Fruit fly (Drosophila melanogaster) whole organism, prepupa: Measurements from ENCODE around the gene Polr1D.

Source experiments
- Blimp-1 ChIP-seq: fragments of 200-800 bp; sonication (Bioruptor generic); optimal IDR thresholded peaks from 3 replicates; lab custom pipeline; 2017; ENCODE audit warnings: missing biosample characterization, missing genetic modification characterization, mild to moderate bottlenecking, moderate library complexity, missing genetic modification reagents
- CG10631 ChIP-seq: fragments of 200-800 bp; sonication (Bioruptor generic); optimal IDR thresholded peaks from 2 replicates; lab custom pipeline; 2016; ENCODE audit warnings: missing biosample characterization, missing genetic modification characterization
- CG10669 ChIP-seq: fragments of 200-800 bp; sonication (Bioruptor generic); optimal IDR thresholded peaks from 3 replicates; lab custom pipeline; 2018; ENCODE audit warnings: missing biosample characterization, mild to moderate bottlenecking, missing genetic modification characterization, moderate library complexity
- CG11902 ChIP-seq: fragments of 200-800 bp; sonication (Bioruptor generic); optimal IDR thresholded peaks from 3 replicates; lab custom pipeline; 2016; ENCODE audit warnings: missing biosample characterization, missing genetic modification characterization
- CG1621 ChIP-seq: fragments of 200-800 bp; sonication (Bioruptor generic); optimal IDR thresholded peaks from 3 replicates; lab custom pipeline; 2018; ENCODE audit warnings: missing biosample characterization, mild to moderate bottlenecking, missing genetic modification characterization
- CG31627 ChIP-seq: fragments of 200-800 bp; sonication (Bioruptor generic); optimal IDR thresholded peaks from 3 replicates; lab custom pipeline; 2016; ENCODE audit warnings: missing biosample characterization, missing genetic modification characterization
- CG34406 ChIP-seq: fragments of 200-800 bp; sonication (Bioruptor generic); optimal IDR thresholded peaks from 3 replicates; lab custom pipeline; 2016; ENCODE audit warnings: missing biosample characterization, missing genetic modification characterization
- CG6808 ChIP-seq: fragments of 200-800 bp; sonication (Bioruptor generic); optimal IDR thresholded peaks from 3 replicates; lab custom pipeline; 2017; ENCODE audit warnings: missing biosample characterization, missing genetic modification characterization, mild to moderate bottlenecking, moderate library complexity, missing genetic modification reagents
- CG8319 ChIP-seq: fragments of 200-800 bp; sonication (Bioruptor generic); optimal IDR thresholded peaks from 3 replicates; lab custom pipeline; 2016; ENCODE audit warnings: missing biosample characterization, missing genetic modification characterization
- Eip75B ChIP-seq: fragments of 200-800 bp; sonication (Bioruptor generic); optimal IDR thresholded peaks from 3 replicates; lab custom pipeline; 2016; ENCODE audit warnings: missing biosample characterization, missing genetic modification characterization
- Eip78C ChIP-seq: fragments of 200-800 bp; sonication (Bioruptor generic); peaks from one replicate; lab custom pipeline; 2016; ENCODE audit warnings: missing biosample characterization, missing genetic modification characterization
- Ets96B ChIP-seq: fragments of 200-800 bp; optimal IDR thresholded peaks from 2 replicates; lab custom pipeline; 2019; ENCODE audit warnings: missing biosample characterization, mild to moderate bottlenecking, missing genetic modification characterization, moderate library complexity
- Gug ChIP-seq: fragments of 200-800 bp; sonication (Bioruptor generic); IDR thresholded peaks from 2 replicates; pipeline ENCODE4 v1.3.6; 2022; ENCODE audit warnings: missing biosample characterization, missing genetic modification characterization
- Hr38 ChIP-seq: sonication (Bioruptor generic); optimal IDR thresholded peaks from 2 replicates; lab custom pipeline; 2016; ENCODE audit warnings: missing biosample characterization, missing genetic modification characterization
- Hr4 ChIP-seq: fragments of 200-800 bp; sonication (Bioruptor generic); optimal IDR thresholded peaks from 3 replicates; lab custom pipeline; 2016; ENCODE audit warnings: missing biosample characterization, missing genetic modification characterization
- Lpt ChIP-seq: fragments of 200-800 bp; sonication (Bioruptor generic); optimal IDR thresholded peaks from 3 replicates; lab custom pipeline; 2016; ENCODE audit warnings: missing biosample characterization, missing genetic modification characterization
- Sox102F ChIP-seq: fragments of 200-800 bp; sonication (Bioruptor generic); optimal IDR thresholded peaks from 2 replicates; lab custom pipeline; 2016; ENCODE audit warnings: missing biosample characterization, mild to moderate bottlenecking, missing genetic modification characterization
- Sox14 ChIP-seq: fragments of 200-800 bp; sonication (Bioruptor generic); optimal IDR thresholded peaks from 3 replicates; lab custom pipeline; 2016; ENCODE audit warnings: missing biosample characterization, missing genetic modification characterization
- Sox15 ChIP-seq: fragments of 200-800 bp; sonication (Bioruptor generic); optimal IDR thresholded peaks from 3 replicates; lab custom pipeline; 2016; ENCODE audit warnings: missing biosample characterization, missing genetic modification characterization
- acj6 ChIP-seq: fragments of 200-800 bp; sonication (Bioruptor generic); optimal IDR thresholded peaks from 3 replicates; lab custom pipeline; 2016; ENCODE audit warnings: missing biosample characterization, missing genetic modification characterization
- esn ChIP-seq: fragments of 200-800 bp; sonication (Bioruptor generic); optimal IDR thresholded peaks from 2 replicates; lab custom pipeline; 2016; ENCODE audit warnings: missing biosample characterization, mild to moderate bottlenecking, missing genetic modification characterization, moderate library complexity
- fkh ChIP-seq: fragments of 200-800 bp; sonication (Bioruptor generic); optimal IDR thresholded peaks from 3 replicates; lab custom pipeline; 2017; ENCODE audit warnings: missing biosample characterization, mild to moderate bottlenecking, missing genetic modification characterization, moderate library complexity
- lz ChIP-seq: fragments of 200-800 bp; sonication (Bioruptor generic); optimal IDR thresholded peaks from 3 replicates; lab custom pipeline; 2016; ENCODE audit warnings: missing biosample characterization, missing genetic modification characterization
- net ChIP-seq: fragments of 200-800 bp; sonication (Bioruptor generic); optimal IDR thresholded peaks from 3 replicates; lab custom pipeline; 2016; ENCODE audit warnings: missing biosample characterization, missing genetic modification characterization
- pdm3 ChIP-seq: fragments of 200-800 bp; sonication (Bioruptor generic); optimal IDR thresholded peaks from 3 replicates; lab custom pipeline; 2016; ENCODE audit warnings: missing biosample characterization, missing genetic modification characterization
- salr ChIP-seq, 2 experiments: fragments of 200-800 bp; sonication (Bioruptor generic); optimal IDR thresholded peaks; 3 replicates each; lab custom pipeline; 2016 to 2018; ENCODE audit warnings: missing biosample characterization in 2 of 2, missing genetic modification characterization in 2 of 2, mild to moderate bottlenecking in 1 of 2
- spab ChIP-seq: fragments of 200-800 bp; sonication (Bioruptor generic); optimal IDR thresholded peaks from 2 replicates; lab custom pipeline; 2017; ENCODE audit warnings: missing biosample characterization, mild to moderate bottlenecking, missing genetic modification characterization, missing genetic modification reagents
- ss ChIP-seq, 2 experiments: fragments of 200-800 bp; sonication (Bioruptor generic); optimal IDR thresholded peaks; 2 replicates in 1 of 2; 3 replicates in 1 of 2; lab custom pipeline; 2017 to 2018; ENCODE audit warnings: mild to moderate bottlenecking in 2 of 2, missing biosample characterization in 2 of 2, missing genetic modification characterization in 2 of 2, moderate library complexity in 1 of 2
- svp ChIP-seq: fragments of 200-800 bp; sonication (Bioruptor generic); peaks from one replicate; lab custom pipeline; 2016; ENCODE audit warnings: missing biosample characterization, missing genetic modification characterization
- vri ChIP-seq: fragments of 200-800 bp; sonication (Bioruptor generic); optimal IDR thresholded peaks from 3 replicates; lab custom pipeline; 2016; ENCODE audit warnings: missing biosample characterization, mild to moderate bottlenecking, missing genetic modification characterization

Polr1D gene

dm6 chr2L:19134814-19135523 lies at the start of gene Polr1D (continued):
- TF ChIP-seq lz (peak; percentile 2), CG10669 (GFP tag; lab: Kevin White, UChicago) (no peak), CG31627 (GFP tag; lab: Kevin White, UChicago) (no peak), vri (GFP tag; lab: Kevin White, UChicago) (peak; percentile 95), salr (GFP tag; optimal IDR thresholded peaks at IDR 0.05; lab: Kevin White, UChicago) (peak in 1 of 2 experiments; percentile 26), Sox15 (GFP tag; lab: Kevin White, UChicago) (peak; percentile 9)

- TF ChIP-seq esn (GFP tag; lab: Kevin White, UChicago) (no peak), Eip75B (GFP tag; lab: Kevin White, UChicago) (no peak), Sox102F (GFP tag; lab: Kevin White, UChicago) (no peak), Gug (no peak), net (GFP tag; lab: Kevin White, UChicago) (no peak), Hr38 (GFP tag; lab: Kevin White, UChicago) (no peak), Hr4 (GFP tag; lab: Kevin White, UChicago) (no peak), CG8319 (GFP tag; lab: Kevin White, UChicago) (no peak), pdm3 (GFP tag; lab: Kevin White, UChicago) (no peak), Sox15 (GFP tag; lab: Kevin White, UChicago) (no peak), acj6 (no peak), CG6808 (GFP tag; lab: Kevin White, UChicago) (no peak), CG34406 (no peak), CG1621 (tag; lab: Kevin White, UChicago) (no peak), lz (no peak), Sox14 (GFP tag; lab: Kevin White, UChicago) (no peak), CG10669 (GFP tag; lab: Kevin White, UChicago) (no peak), spab (GFP tag; lab: Kevin White, UChicago) (no peak), vri (GFP tag; lab: Kevin White, UChicago) (no peak), CG10631 (GFP tag; lab: Kevin White, UChicago) (no peak)
Measured at dm6 chr2L:19183687-19184086, 48.7 kb upstream of the Polr1D start, which contains the start of gene CG46059. CG46059 (minus strand) TSS chr2L:19183787.

dm6 chr2L:19182710-19183109 lies 47.7 kb upstream of the Polr1D start, which contains the start of gene CG42688:
CG42688 (minus strand) TSS chr2L:19182810.
- TF ChIP-seq vri (GFP tag; lab: Kevin White, UChicago), result no peak
- TF ChIP-seq CG11902 (GFP tag; lab: Kevin White, UChicago), result no peak
- no peak for TF ChIP-seq svp (GFP tag; lab: Kevin White, UChicago)
- TF ChIP-seq Lpt, result no peak
- no peak for TF ChIP-seq lz

dm6 chr2L:19181153-19181892 lies 46.3 kb upstream of the Polr1D start, which contains the start of gene CG17568:
CG17568 (minus strand) TSS chr2L:19181702.
- peak; percentile 62 for TF ChIP-seq Eip78C (GFP tag; lab: Kevin White, UChicago)
- no peak for TF ChIP-seq Blimp-1 (GFP tag; lab: Kevin White, UChicago)
- no peak for TF ChIP-seq CG6808 (GFP tag; lab: Kevin White, UChicago)
- TF ChIP-seq Ets96B, result no peak
- peak; percentile 3 for TF ChIP-seq esn (GFP tag; lab: Kevin White, UChicago)
- TF ChIP-seq fkh, result peak; percentile 69
- no peak for TF ChIP-seq spab (GFP tag; lab: Kevin White, UChicago)
- no peak for TF ChIP-seq ss (GFP tag; optimal IDR thresholded peaks at IDR 0.05; lab: Kevin White, UChicago)
- no peak for TF ChIP-seq pdm3 (GFP tag; lab: Kevin White, UChicago)
